Fruit fly (Drosophila melanogaster) whole organism, embryonic: ENCODE data around the gene nesd.

Experiments used
- ATbp ChIP-seq: fragments of 200-800 bp; sonication (Bioruptor generic); optimal IDR thresholded peaks from 2 replicates; lab custom pipeline; 2017; ENCODE audit warnings: missing biosample characterization, mild to moderate bottlenecking, missing genetic modification characterization, missing genetic modification reagents
- Bteb2 ChIP-seq: fragments of 200-800 bp; sonication (Bioruptor generic); optimal IDR thresholded peaks from 2 replicates; lab custom pipeline; 2016; ENCODE audit warnings: missing biosample characterization, missing genetic modification characterization
- CG10543 ChIP-seq: fragments of 200-800 bp; sonication (Bioruptor generic); optimal IDR thresholded peaks from 3 replicates; lab custom pipeline; 2017; ENCODE audit warnings: missing biosample characterization, mild to moderate bottlenecking, missing genetic modification characterization, moderate library complexity
- CG10654 ChIP-seq: fragments of 200-800 bp; sonication (Bioruptor generic); optimal IDR thresholded peaks from 2 replicates; lab custom pipeline; 2016; ENCODE audit warnings: missing biosample characterization, missing genetic modification characterization
- CG11696 ChIP-seq: fragments of 200-800 bp; sonication (Bioruptor generic); IDR thresholded peaks from 2 replicates; pipeline ENCODE4 v1.3.6; 2022; ENCODE audit warnings: missing biosample characterization, missing genetic modification characterization
- CG12219 ChIP-seq: fragments of 200-800 bp; sonication (Bioruptor generic); optimal IDR thresholded peaks from 3 replicates; lab custom pipeline; 2018; ENCODE audit warnings: missing biosample characterization, mild to moderate bottlenecking, missing genetic modification characterization
- CG13123 ChIP-seq: fragments of 200-800 bp; sonication (Bioruptor generic); optimal IDR thresholded peaks from 2 replicates; lab custom pipeline; 2016; ENCODE audit warnings: missing biosample characterization, missing genetic modification characterization
- CG14441 ChIP-seq: fragments of 200-800 bp; sonication (Bioruptor generic); IDR thresholded peaks from 2 replicates; pipeline ENCODE4 v1.3.6; 2022; ENCODE audit warnings: missing biosample characterization, missing genetic modification characterization
- CG14667 ChIP-seq: fragments of 200-800 bp; sonication (Bioruptor generic); IDR thresholded peaks from 2 replicates; pipeline ENCODE4 v1.3.6; 2022; ENCODE audit warnings: missing biosample characterization, missing genetic modification characterization
- CG16813 ChIP-seq: fragments of 200-800 bp; sonication (Bioruptor generic); IDR thresholded peaks from 3 replicates; pipeline ENCODE4 v1.3.6; 2022; ENCODE audit warnings: missing biosample characterization, missing genetic modification characterization; ENCODE audit not compliant: partially characterized antibody
- CG16863 ChIP-seq: fragments of 200-800 bp; sonication (Bioruptor generic); optimal IDR thresholded peaks from 3 replicates; lab custom pipeline; 2016; ENCODE audit warnings: missing biosample characterization, missing genetic modification characterization
- CG17328 ChIP-seq: fragments of 200-800 bp; sonication (Bioruptor generic); IDR thresholded peaks from 2 replicates; pipeline ENCODE4 v1.3.6; 2022; ENCODE audit warnings: missing biosample characterization, missing genetic modification characterization
- CG17385 ChIP-seq: fragments of 200-800 bp; sonication (Bioruptor generic); optimal IDR thresholded peaks from 3 replicates; lab custom pipeline; 2018; ENCODE audit warnings: missing biosample characterization, mild to moderate bottlenecking, missing genetic modification characterization
- CG30020 ChIP-seq: fragments of 200-800 bp; optimal IDR thresholded peaks from 2 replicates; lab custom pipeline; 2019; ENCODE audit warnings: missing biosample characterization, mild to moderate bottlenecking, missing genetic modification characterization, moderate library complexity
- CG31224 ChIP-seq: fragments of 200-800 bp; sonication (Bioruptor generic); IDR thresholded peaks from 2 replicates; pipeline ENCODE4 v1.3.6; 2022; ENCODE audit warnings: missing biosample characterization, missing genetic modification characterization
- CG3847 ChIP-seq: fragments of 200-800 bp; sonication (Bioruptor generic); IDR thresholded peaks from 2 replicates; pipeline ENCODE4 v1.3.6; 2022; ENCODE audit warnings: missing biosample characterization, missing genetic modification characterization
- CG43689 ChIP-seq: fragments of 200-800 bp; sonication (Bioruptor generic); IDR thresholded peaks from 2 replicates; pipeline ENCODE4 v1.3.6; 2022; ENCODE audit warnings: missing biosample characterization, missing genetic modification characterization
- CG4404 ChIP-seq: fragments of 200-800 bp; sonication (Bioruptor generic); IDR thresholded peaks from 2 replicates; pipeline ENCODE4 v1.3.6; 2022; ENCODE audit warnings: missing biosample characterization, missing genetic modification characterization
- CG5245 ChIP-seq: fragments of 200-800 bp; sonication (Bioruptor generic); optimal IDR thresholded peaks from 3 replicates; lab custom pipeline; 2016; ENCODE audit warnings: missing biosample characterization, missing genetic modification characterization
- CG6854 ChIP-seq: fragments of 200-800 bp; sonication (Bioruptor generic); optimal IDR thresholded peaks from 3 replicates; lab custom pipeline; 2017; ENCODE audit warnings: missing biosample characterization, mild to moderate bottlenecking, missing genetic modification characterization
- CG7745 ChIP-seq: fragments of 200-800 bp; sonication (Bioruptor generic); optimal IDR thresholded peaks from 2 replicates; lab custom pipeline; 2018; ENCODE audit warnings: missing biosample characterization, mild to moderate bottlenecking, missing genetic modification characterization, moderate library complexity
- CG8089 ChIP-seq: fragments of 200-800 bp; sonication (Bioruptor generic); optimal IDR thresholded peaks from 3 replicates; lab custom pipeline; 2016; ENCODE audit warnings: missing biosample characterization, missing genetic modification characterization
- CG8765 ChIP-seq: fragments of 200-800 bp; sonication (Bioruptor generic); IDR thresholded peaks from 2 replicates; pipeline ENCODE4 v1.3.6; 2022; ENCODE audit warnings: missing biosample characterization, missing genetic modification characterization
- CG8924 ChIP-seq: fragments of 200-800 bp; optimal IDR thresholded peaks from 3 replicates; lab custom pipeline; 2019; ENCODE audit warnings: missing biosample characterization, mild to moderate bottlenecking, missing genetic modification characterization, moderate library complexity
- CkIIα-i1 ChIP-seq: fragments of 200-800 bp; sonication (Bioruptor generic); IDR thresholded peaks from 2 replicates; pipeline ENCODE4 v1.3.6; 2022; ENCODE audit warnings: missing biosample characterization, missing genetic modification characterization
- CoRest ChIP-seq: fragments of 200-800 bp; sonication (Bioruptor generic); optimal IDR thresholded peaks from 3 replicates; lab custom pipeline; 2018; ENCODE audit warnings: missing biosample characterization, mild to moderate bottlenecking, missing genetic modification characterization, moderate library complexity
- Dek ChIP-seq: fragments of 200-800 bp; sonication (Bioruptor generic); optimal IDR thresholded peaks from 3 replicates; lab custom pipeline; 2019; ENCODE audit warnings: missing biosample characterization, mild to moderate bottlenecking, missing genetic modification characterization, moderate library complexity
- Ets97D ChIP-seq: fragments of 200-800 bp; sonication (Bioruptor generic); optimal IDR thresholded peaks from 3 replicates; lab custom pipeline; 2016; ENCODE audit warnings: missing biosample characterization, missing genetic modification characterization
- HLH4C ChIP-seq: fragments of 200-800 bp; sonication (Bioruptor generic); IDR thresholded peaks from 3 replicates; pipeline ENCODE4 v1.3.6; 2022; ENCODE audit warnings: missing biosample characterization, missing genetic modification characterization; ENCODE audit not compliant: partially characterized antibody
- HLHmδ ChIP-seq: fragments of 200-800 bp; sonication (Bioruptor generic); optimal IDR thresholded peaks from 2 replicates; lab custom pipeline; 2018; ENCODE audit warnings: missing biosample characterization, mild to moderate bottlenecking, missing genetic modification characterization, moderate library complexity
- Poxn ChIP-seq: fragments of 200-800 bp; sonication (Bioruptor generic); IDR thresholded peaks from 2 replicates; pipeline ENCODE4 v1.3.6; 2022; ENCODE audit warnings: missing biosample characterization, missing genetic modification characterization
- Spps ChIP-seq: fragments of 200-800 bp; sonication (Bioruptor generic); optimal IDR thresholded peaks from 2 replicates; lab custom pipeline; 2018; ENCODE audit warnings: missing biosample characterization, mild to moderate bottlenecking, missing genetic modification characterization
- TFAM ChIP-seq: fragments of 200-800 bp; sonication (Bioruptor generic); optimal IDR thresholded peaks from 2 replicates; lab custom pipeline; 2017; ENCODE audit warnings: missing biosample characterization, missing genetic modification characterization, inconsistent platforms
- Trl ChIP-seq, 3 experiments: fragments of >200 bp in 2 of 3; fragments of 200-800 bp in 1 of 3; sonication (Bioruptor generic) in 1 of 3; optimal IDR thresholded peaks; 2 replicates in 1 of 3; 3 replicates in 2 of 3; lab custom pipeline; 2016 to 2017; ENCODE audit warnings: missing biosample characterization in 1 of 3, missing genetic modification characterization in 1 of 3
- ash1 ChIP-seq: fragments of 200-800 bp; sonication (Bioruptor generic); optimal IDR thresholded peaks from 2 replicates; lab custom pipeline; 2018; ENCODE audit warnings: missing biosample characterization, mild to moderate bottlenecking, missing genetic modification characterization
- ato ChIP-seq: fragments of 200-800 bp; sonication (Bioruptor generic); IDR thresholded peaks from 2 replicates; pipeline ENCODE4 v1.3.6; 2022; ENCODE audit warnings: missing biosample characterization, missing genetic modification characterization; ENCODE audit not compliant: partially characterized antibody
- az2 ChIP-seq: fragments of 200-800 bp; sonication (Bioruptor generic); optimal IDR thresholded peaks from 3 replicates; lab custom pipeline; 2016; ENCODE audit warnings: missing biosample characterization, missing genetic modification characterization
- bsh ChIP-seq, 2 experiments: fragments of 200-800 bp; sonication (Bioruptor generic); optimal IDR thresholded peaks; 2 replicates each; lab custom pipeline; 2017 to 2018; ENCODE audit warnings: mild to moderate bottlenecking in 2 of 2, missing biosample characterization in 2 of 2, missing genetic modification characterization in 2 of 2, moderate library complexity in 1 of 2
- cato ChIP-seq: fragments of 200-800 bp; sonication (Bioruptor generic); optimal IDR thresholded peaks from 2 replicates; lab custom pipeline; 2016; ENCODE audit warnings: missing biosample characterization, missing genetic modification characterization, borderline replicate concordance
- chm ChIP-seq: fragments of 200-800 bp; sonication (Bioruptor generic); IDR thresholded peaks from 2 replicates; pipeline ENCODE4 v1.3.6; 2022; ENCODE audit warnings: missing biosample characterization, missing genetic modification characterization
- cwo ChIP-seq: fragments of 200-800 bp; sonication (Bioruptor generic); optimal IDR thresholded peaks from 3 replicates; lab custom pipeline; 2017; ENCODE audit warnings: missing biosample characterization, missing genetic modification characterization, mild to moderate bottlenecking, moderate library complexity, missing genetic modification reagents
- dan ChIP-seq: fragments of 200-800 bp; sonication (Bioruptor generic); IDR thresholded peaks from 2 replicates; pipeline ENCODE4 v1.3.6; 2022; ENCODE audit warnings: missing biosample characterization, missing genetic modification characterization
- dm ChIP-seq: fragments of 200-800 bp; sonication (Bioruptor generic); optimal IDR thresholded peaks from 3 replicates; lab custom pipeline; 2016; ENCODE audit warnings: missing biosample characterization, missing genetic modification characterization
- gcm2 ChIP-seq: fragments of 200-800 bp; sonication (Bioruptor generic); optimal IDR thresholded peaks from 2 replicates; lab custom pipeline; 2016; ENCODE audit warnings: missing biosample characterization, missing genetic modification characterization
- her ChIP-seq: fragments of 200-800 bp; sonication (Bioruptor generic); optimal IDR thresholded peaks from 2 replicates; lab custom pipeline; 2016; ENCODE audit warnings: missing biosample characterization, missing genetic modification characterization
- otp ChIP-seq: fragments of 200-800 bp; sonication (Bioruptor generic); IDR thresholded peaks from 3 replicates; pipeline ENCODE4, ENCODE4 v1.3.6; 2022; ENCODE audit warnings: missing biosample characterization, missing genetic modification characterization
- peb ChIP-seq: fragments of 200-800 bp; sonication (Bioruptor generic); IDR thresholded peaks from 2 replicates; pipeline ENCODE4 v1.3.6; 2022; ENCODE audit warnings: missing biosample characterization, missing genetic modification characterization
- row ChIP-seq: fragments of 200-800 bp; sonication (Bioruptor generic); IDR thresholded peaks from 3 replicates; pipeline ENCODE4 v1.3.6; 2022; ENCODE audit warnings: missing biosample characterization, missing genetic modification characterization

Gene nesd

dm6 chr2L:20120388-20121232 is 26.8 kb downstream of the nesd start (continued):
- TF ChIP-seq CG8924 (tag; lab: Kevin White, UChicago) (peak; percentile 81), CG14667 (GFP tag; lab: Robert Waterston, UW) (peak; percentile 95), CG43689 (peak; percentile 60), dm (GFP tag; lab: Kevin White, UChicago) (peak; percentile 83), bsh (GFP tag; optimal IDR thresholded peaks at IDR 0.05; lab: Kevin White, UChicago) (peak; percentile 21 to 70), CG8089 (GFP tag; lab: Kevin White, UChicago) (peak; percentile 95), CoRest (tag; lab: Kevin White, UChicago) (peak; percentile 75), az2 (GFP tag; lab: Kevin White, UChicago) (peak; percentile 95), CG16863 (GFP tag; lab: Kevin White, UChicago) (peak; percentile 92), CG7745 (tag; lab: Kevin White, UChicago) (no peak), cato (GFP tag; lab: Kevin White, UChicago) (peak; percentile 69), CG17385 (GFP tag; lab: Kevin White, UChicago) (peak; percentile 43), HLHmδ (GFP tag; lab: Kevin White, UChicago) (peak; percentile 91), Dek (tag; lab: Kevin White, UChicago) (peak; percentile 75), CG10654 (GFP tag; lab: Kevin White, UChicago) (peak; percentile 89), CG5245 (GFP tag; lab: Kevin White, UChicago) (peak; percentile 98), otp (peak; percentile 90), CG10543 (GFP tag; lab: Kevin White, UChicago) (peak; percentile 29), gcm2 (GFP tag; lab: Kevin White, UChicago) (peak; percentile 88), CkIIα-i1 (GFP tag; lab: Robert Waterston, UW) (peak; percentile 28; the same call in 1 of the 2 replicates), CG30020 (tag; lab: Kevin White, UChicago) (peak; percentile 66), Trl (optimal IDR thresholded peaks at IDR 0.05; lab: Kevin White, UChicago) (no peak), Trl (GFP tag; optimal IDR thresholded peaks at IDR 0.05; lab: Kevin White, UChicago) (peak; percentile 97), CG31224 (peak; percentile 47), chm (peak; percentile 92), cwo (peak; percentile 46), CG16813 (GFP tag; lab: Robert Waterston, UW) (peak; percentile 84), Ets97D (GFP tag; lab: Kevin White, UChicago) (peak; percentile 54), CG17328 (GFP tag; lab: Robert Waterston, UW) (peak; percentile 91), CG6854 (GFP tag; lab: Kevin White, UChicago) (no peak), HLH4C (GFP tag; lab: Robert Waterston, UW) (peak; percentile 65; the same call in 2 of the 3 replicates), Poxn (GFP tag; lab: Robert Waterston, UW) (peak; percentile 43; the same call in 1 of the 2 replicates), CG11696 (GFP tag; lab: Robert Waterston, UW) (no peak), ATbp (GFP tag; lab: Kevin White, UChicago) (peak; percentile 42), ato (GFP tag; lab: Robert Waterston, UW) (peak; percentile 73), dan (GFP tag; lab: Robert Waterston, UW) (peak; percentile 88), CG8765 (GFP tag; lab: Robert Waterston, UW) (peak; percentile 85), CG14441 (GFP tag; lab: Robert Waterston, UW) (peak; percentile 94), CG4404 (GFP tag; lab: Robert Waterston, UW) (peak; percentile 79), ash1 (GFP tag; lab: Kevin White, UChicago) (peak; percentile 18), TFAM (no peak), peb (GFP tag; lab: Robert Waterston, UW) (peak; percentile 72), row (GFP tag; lab: Robert Waterston, UW) (peak; percentile 76), her (GFP tag; lab: Kevin White, UChicago) (peak; percentile 89), Spps (tag; lab: Kevin White, UChicago) (no peak), CG12219 (GFP tag; lab: Kevin White, UChicago) (peak; percentile 36), CG13123 (peak; percentile 70), CG3847 (GFP tag; lab: Robert Waterston, UW) (peak; percentile 88), Bteb2 (GFP tag; lab: Kevin White, UChicago) (peak; percentile 69)
